Fruit fly (Drosophila melanogaster) whole organism, embryonic: ENCODE data around the gene CG31875.

Experiments
- Bteb2 ChIP-seq: fragments of 200-800 bp; sonication (Bioruptor generic); optimal IDR thresholded peaks from 2 replicates; lab custom pipeline; 2016; ENCODE audit warnings: missing biosample characterization, missing genetic modification characterization
- CG10543 ChIP-seq: fragments of 200-800 bp; sonication (Bioruptor generic); optimal IDR thresholded peaks from 3 replicates; lab custom pipeline; 2017; ENCODE audit warnings: missing biosample characterization, mild to moderate bottlenecking, missing genetic modification characterization, moderate library complexity
- CG10959 ChIP-seq: fragments of 200-800 bp; sonication (Bioruptor generic); IDR thresholded peaks from 2 replicates; pipeline ENCODE4 v1.3.6; 2022; ENCODE audit warnings: missing biosample characterization, missing genetic modification characterization
- CG15011 ChIP-seq: fragments of 200-800 bp; sonication (Bioruptor generic); optimal IDR thresholded peaks from 3 replicates; lab custom pipeline; 2018; ENCODE audit warnings: missing biosample characterization, mild to moderate bottlenecking, missing genetic modification characterization
- CG17802 ChIP-seq: fragments of 200-800 bp; sonication (Bioruptor generic); optimal IDR thresholded peaks from 2 replicates; lab custom pipeline; 2018; ENCODE audit warnings: missing biosample characterization, mild to moderate bottlenecking, missing genetic modification characterization, moderate library complexity
- CG18476 ChIP-seq: fragments of 200-800 bp; sonication (Bioruptor generic); optimal IDR thresholded peaks from 2 replicates; lab custom pipeline; 2016; ENCODE audit warnings: missing biosample characterization, mild to moderate bottlenecking, missing genetic modification characterization
- CG30403 ChIP-seq: fragments of 200-800 bp; sonication (Bioruptor generic); optimal IDR thresholded peaks from 3 replicates; lab custom pipeline; 2016; ENCODE audit warnings: missing biosample characterization, missing genetic modification characterization
- CG33213 ChIP-seq: fragments of 200-800 bp; sonication (Bioruptor generic); optimal IDR thresholded peaks from 3 replicates; lab custom pipeline; 2016; ENCODE audit warnings: missing biosample characterization, missing genetic modification characterization
- CG4820 ChIP-seq: fragments of 200-800 bp; sonication (Bioruptor generic); optimal IDR thresholded peaks from 3 replicates; lab custom pipeline; 2016; ENCODE audit warnings: missing biosample characterization, missing genetic modification characterization
- CG5180 ChIP-seq: fragments of 200-800 bp; sonication (Bioruptor generic); optimal IDR thresholded peaks from 3 replicates; lab custom pipeline; 2017; ENCODE audit warnings: missing biosample characterization, missing genetic modification characterization, mild to moderate bottlenecking, moderate library complexity, missing genetic modification reagents
- CG6254 ChIP-seq: fragments of 200-800 bp; sonication (Bioruptor generic); optimal IDR thresholded peaks from 3 replicates; lab custom pipeline; 2017; ENCODE audit warnings: mild to moderate bottlenecking, missing biosample characterization, missing genetic modification reagents, missing genetic modification characterization
- CG8089 ChIP-seq: fragments of 200-800 bp; sonication (Bioruptor generic); optimal IDR thresholded peaks from 3 replicates; lab custom pipeline; 2016; ENCODE audit warnings: missing biosample characterization, missing genetic modification characterization
- CTCF ChIP-seq: fragments of 200-800 bp; sonication (Bioruptor generic); optimal IDR thresholded peaks from 2 replicates; lab custom pipeline; 2017; ENCODE audit warnings: missing biosample characterization, mild to moderate bottlenecking, missing genetic modification characterization, moderate library complexity
- Gsc ChIP-seq: fragments of 200-800 bp; sonication (Bioruptor generic); IDR thresholded peaks from 2 replicates; pipeline ENCODE4 v1.3.6; 2022; ENCODE audit warnings: missing biosample characterization, missing genetic modification characterization
- HmgD ChIP-seq: fragments of 200-800 bp; sonication (Bioruptor generic); optimal IDR thresholded peaks from 3 replicates; lab custom pipeline; 2016; ENCODE audit warnings: missing biosample characterization, missing genetic modification characterization
- Hr78 ChIP-seq, 2 experiments: fragments of 200-800 bp in 1 of 2; fragments of >200 bp in 1 of 2; sonication (Bioruptor generic) in 1 of 2; optimal IDR thresholded peaks; 2 replicates each; lab custom pipeline; 2017 to 2019; ENCODE audit warnings: missing biosample characterization in 2 of 2, missing genetic modification characterization in 2 of 2, mild to moderate bottlenecking in 1 of 2, moderate library complexity in 1 of 2
- Opbp ChIP-seq: fragments of 200-800 bp; sonication (Bioruptor generic); IDR thresholded peaks from 3 replicates; pipeline ENCODE4 v1.3.6; 2022; ENCODE audit warnings: missing biosample characterization, missing genetic modification characterization; ENCODE audit not compliant: partially characterized antibody
- Pdp1 ChIP-seq, 2 experiments: fragments of 200-800 bp; sonication (Bioruptor generic); optimal IDR thresholded peaks; 3 replicates each; lab custom pipeline; 2016; ENCODE audit warnings: missing biosample characterization in 2 of 2, missing genetic modification characterization in 2 of 2, mild to moderate bottlenecking in 1 of 2, moderate library complexity in 1 of 2
- Ptx1 ChIP-seq: fragments of 200-800 bp; sonication (Bioruptor generic); IDR thresholded peaks from 2 replicates; pipeline ENCODE4 v1.3.6; 2022; ENCODE audit warnings: missing biosample characterization, missing genetic modification characterization
- bigmax ChIP-seq: fragments of 200-800 bp; sonication (Bioruptor generic); optimal IDR thresholded peaks from 2 replicates; lab custom pipeline; 2018; ENCODE audit warnings: missing biosample characterization, mild to moderate bottlenecking, missing genetic modification characterization
- bsh ChIP-seq, 2 experiments: fragments of 200-800 bp; sonication (Bioruptor generic); optimal IDR thresholded peaks; 2 replicates each; lab custom pipeline; 2017 to 2018; ENCODE audit warnings: mild to moderate bottlenecking in 2 of 2, missing biosample characterization in 2 of 2, missing genetic modification characterization in 2 of 2, moderate library complexity in 1 of 2
- chinmo ChIP-seq: fragments of 200-800 bp; sonication (Bioruptor generic); IDR thresholded peaks from 4 replicates; pipeline ENCODE4 v1.3.6; 2022; ENCODE audit warnings: missing biosample characterization, missing genetic modification characterization; ENCODE audit not compliant: partially characterized antibody
- dan ChIP-seq: fragments of 200-800 bp; sonication (Bioruptor generic); IDR thresholded peaks from 2 replicates; pipeline ENCODE4 v1.3.6; 2022; ENCODE audit warnings: missing biosample characterization, missing genetic modification characterization
- danr ChIP-seq: fragments of 200-800 bp; sonication (Bioruptor generic); IDR thresholded peaks from 2 replicates; pipeline ENCODE4 v1.3.6; 2022; ENCODE audit warnings: missing biosample characterization, missing genetic modification characterization
- dm ChIP-seq: fragments of 200-800 bp; sonication (Bioruptor generic); optimal IDR thresholded peaks from 3 replicates; lab custom pipeline; 2016; ENCODE audit warnings: missing biosample characterization, missing genetic modification characterization
- dmrt99B ChIP-seq: fragments of 200-800 bp; sonication (Bioruptor generic); optimal IDR thresholded peaks from 2 replicates; lab custom pipeline; 2018; ENCODE audit warnings: missing biosample characterization, mild to moderate bottlenecking, missing genetic modification characterization, moderate library complexity
- dpn ChIP-seq, 2 experiments: fragments of 200-800 bp; sonication (Bioruptor generic); optimal IDR thresholded peaks; 3 replicates each; lab custom pipeline; 2016; ENCODE audit warnings: missing biosample characterization in 2 of 2, missing genetic modification characterization in 2 of 2
- emc ChIP-seq: fragments of 200-800 bp; sonication (Bioruptor generic); optimal IDR thresholded peaks from 2 replicates; lab custom pipeline; 2016; ENCODE audit warnings: missing biosample characterization, missing genetic modification characterization
- eve ChIP-seq, 2 experiments: fragments of >200 bp; optimal IDR thresholded peaks; 2 replicates each; lab custom pipeline; 2017; ENCODE audit warnings: missing biosample characterization in 2 of 2, missing genetic modification characterization in 2 of 2
- fd102C ChIP-seq: fragments of 200-800 bp; sonication (Bioruptor generic); optimal IDR thresholded peaks from 2 replicates; lab custom pipeline; 2018; ENCODE audit warnings: missing biosample characterization, mild to moderate bottlenecking, missing genetic modification characterization, moderate library complexity
- hb ChIP-seq: fragments of 200-800 bp; sonication (Bioruptor generic); IDR thresholded peaks from 3 replicates; pipeline ENCODE4 v1.3.6; 2022; ENCODE audit warnings: missing biosample characterization, missing genetic modification characterization; ENCODE audit not compliant: partially characterized antibody
- insv ChIP-seq, 2 experiments: fragments of 200-800 bp; sonication (Bioruptor generic); optimal IDR thresholded peaks; 3 replicates each; lab custom pipeline; 2016 to 2018; ENCODE audit warnings: missing biosample characterization in 2 of 2, missing genetic modification characterization in 2 of 2
- inv ChIP-seq: fragments of 200-800 bp; sonication (Bioruptor generic); IDR thresholded peaks from 2 replicates; pipeline ENCODE4 v1.3.6; 2022; ENCODE audit warnings: missing biosample characterization, missing genetic modification characterization; ENCODE audit not compliant: partially characterized antibody
- knrl ChIP-seq: fragments of 200-800 bp; sonication (Bioruptor generic); IDR thresholded peaks from 3 replicates; pipeline ENCODE4 v1.3.6; 2022; ENCODE audit warnings: missing biosample characterization, missing genetic modification characterization; ENCODE audit not compliant: partially characterized antibody
- lilli ChIP-seq: fragments of 200-800 bp; sonication (Bioruptor generic); optimal IDR thresholded peaks from 3 replicates; lab custom pipeline; 2016; ENCODE audit warnings: missing biosample characterization, missing genetic modification characterization
- lola ChIP-seq, 3 experiments: fragments of >200 bp in 2 of 3; fragments of 200-800 bp in 1 of 3; sonication (Bioruptor generic) in 1 of 3; optimal IDR thresholded peaks; 2 replicates each; lab custom pipeline; 2017 to 2019; ENCODE audit warnings: missing biosample characterization in 3 of 3, missing genetic modification characterization in 3 of 3, mild to moderate bottlenecking in 1 of 3, moderate library complexity in 1 of 3
- lov ChIP-seq, 2 experiments: fragments of 200-800 bp in 1 of 2; fragments of >200 bp in 1 of 2; sonication (Bioruptor generic) in 1 of 2; IDR thresholded peaks in 1 of 2; optimal IDR thresholded peaks in 1 of 2; 2 replicates in 1 of 2; 3 replicates in 1 of 2; pipeline versions ENCODE4 v1.3.6 to Lab custom; 2017 to 2022; ENCODE audit warnings: missing biosample characterization in 1 of 2, missing genetic modification characterization in 1 of 2
- ranshi ChIP-seq: fragments of 200-800 bp; sonication (Bioruptor generic); IDR thresholded peaks from 2 replicates; pipeline ENCODE4 v1.3.6; 2022; ENCODE audit warnings: missing biosample characterization, missing genetic modification characterization
- sc ChIP-seq, 3 experiments: fragments of >200 bp in 2 of 3; fragments of 200-800 bp in 1 of 3; sonication (Bioruptor generic) in 1 of 3; optimal IDR thresholded peaks; 2 replicates in 2 of 3; 3 replicates in 1 of 3; lab custom pipeline; 2017; ENCODE audit warnings: mild to moderate bottlenecking in 1 of 3, missing biosample characterization in 1 of 3, missing genetic modification characterization in 1 of 3, missing genetic modification reagents in 1 of 3
- slou ChIP-seq: fragments of 200-800 bp; sonication (Bioruptor generic); optimal IDR thresholded peaks from 3 replicates; lab custom pipeline; 2016; ENCODE audit warnings: missing biosample characterization, missing genetic modification characterization
- so ChIP-seq: fragments of 200-800 bp; sonication (Bioruptor generic); IDR thresholded peaks from 3 replicates; pipeline ENCODE4 v1.3.6; 2022; ENCODE audit warnings: missing biosample characterization, missing genetic modification characterization
- sqz ChIP-seq: fragments of 200-800 bp; sonication (Bioruptor generic); optimal IDR thresholded peaks from 3 replicates; lab custom pipeline; 2018; ENCODE audit warnings: missing biosample characterization, mild to moderate bottlenecking, missing genetic modification characterization
- stwl ChIP-seq: fragments of 200-800 bp; sonication (Bioruptor generic); optimal IDR thresholded peaks from 3 replicates; lab custom pipeline; 2018; ENCODE audit warnings: missing biosample characterization, mild to moderate bottlenecking, missing genetic modification characterization, moderate library complexity
- tin ChIP-seq: fragments of 200-800 bp; sonication (Bioruptor generic); optimal IDR thresholded peaks from 3 replicates; lab custom pipeline; 2016; ENCODE audit warnings: missing biosample characterization, missing genetic modification characterization
- twi ChIP-seq: fragments of 200-800 bp; optimal IDR thresholded peaks from 2 replicates; lab custom pipeline; 2019; ENCODE audit warnings: missing biosample characterization, mild to moderate bottlenecking, missing genetic modification characterization, moderate library complexity
- z ChIP-seq: fragments of 200-800 bp; sonication (Bioruptor generic); IDR thresholded peaks from 3 replicates; pipeline ENCODE4 v1.3.6; 2022; ENCODE audit warnings: missing biosample characterization, missing genetic modification characterization

Gene CG31875

DNA sequence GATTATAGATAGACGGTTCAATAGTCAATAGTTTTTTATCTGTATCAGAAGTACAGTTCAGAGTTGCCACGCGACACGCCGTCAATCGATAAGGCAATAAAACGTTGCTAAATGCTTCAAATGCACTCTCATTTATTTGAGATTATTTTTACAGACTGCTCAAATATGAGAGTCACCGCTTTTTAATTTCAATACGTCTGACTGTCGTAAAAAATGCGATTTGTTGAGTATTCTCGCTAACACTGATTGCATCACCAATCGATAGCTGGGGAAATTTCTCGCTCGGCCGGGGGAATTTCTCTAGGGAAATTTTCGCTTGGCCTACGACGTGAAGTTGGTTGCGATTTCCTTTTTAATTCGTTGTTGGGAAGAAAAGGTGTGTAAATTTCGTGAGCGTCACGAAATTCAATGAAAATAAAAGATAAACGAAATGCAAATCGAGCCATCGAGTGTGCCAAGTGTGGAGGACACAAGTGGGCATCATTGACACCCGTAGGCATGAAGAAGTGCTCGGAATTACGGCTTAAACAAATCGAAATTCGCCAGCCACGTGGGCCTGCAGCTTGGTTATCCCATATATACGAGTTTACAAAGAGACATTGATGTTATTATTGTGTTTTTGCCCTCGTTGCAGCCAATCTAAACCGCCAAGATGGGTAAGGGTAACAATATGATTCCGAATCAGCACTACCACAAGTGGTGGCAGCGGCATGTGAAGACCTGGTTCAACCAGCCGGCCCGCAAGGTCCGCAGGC lies 35.4 kb downstream of the CG31875 start, which contains the start of the genes Dref and RpL13 (continued):
- TF ChIP-seq CG8089 (GFP tag; lab: Kevin White, UChicago) (peak; percentile 73), lov (optimal IDR thresholded peaks at IDR 0.05; lab: Kevin White, UChicago) (no peak), lov (GFP tag; IDR thresholded peaks at IDR 0.05; lab: Robert Waterston, UW) (peak; percentile 96), chinmo (GFP tag; lab: Robert Waterston, UW) (0 out of 4 replicates have a peak, but pooled peaks have one; percentile 22), stwl (tag; lab: Kevin White, UChicago) (peak; percentile 76), Hr78 (GFP tag; optimal IDR thresholded peaks at IDR 0.05; lab: Kevin White, UChicago) (peak in 1 of 2 experiments; percentile 47), CG6254 (GFP tag; lab: Kevin White, UChicago) (peak; percentile 79), sqz (GFP tag; lab: Kevin White, UChicago) (peak; percentile 96), CG30403 (GFP tag; lab: Kevin White, UChicago) (peak; percentile 80), CG10959 (GFP tag; lab: Robert Waterston, UW) (peak; percentile 51; the same call in 1 of the 2 replicates), inv (GFP tag; lab: Robert Waterston, UW) (peak; percentile 76), ranshi (GFP tag; lab: Robert Waterston, UW) (peak; percentile 70; the same call in 1 of the 2 replicates), z (GFP tag; lab: Robert Waterston, UW) (peak; percentile 51; the same call in 1 of the 3 replicates), dm (GFP tag; lab: Kevin White, UChicago) (peak; percentile 96), Gsc (GFP tag; lab: Robert Waterston, UW) (no peak), bigmax (GFP tag; lab: Kevin White, UChicago) (peak; percentile 83), hb (GFP tag; lab: Robert Waterston, UW) (peak; percentile 76; the same call in 2 of the 3 replicates), CG18476 (GFP tag; lab: Kevin White, UChicago) (peak; percentile 68), insv (GFP tag; optimal IDR thresholded peaks at IDR 0.05; lab: Kevin White, UChicago) (peak in 1 of 2 experiments; percentile 79), fd102C (GFP tag; lab: Kevin White, UChicago) (peak; percentile 85), lola (GFP tag; optimal IDR thresholded peaks at IDR 0.05; lab: Kevin White, UChicago) (peak in 1 of 3 experiments; percentile 61), CG10543 (GFP tag; lab: Kevin White, UChicago) (peak; percentile 98), knrl (GFP tag; lab: Robert Waterston, UW) (peak; percentile 81), emc (peak; percentile 79), eve (GFP tag; optimal IDR thresholded peaks at IDR 0.05; lab: Kevin White, UChicago) (no peak), Bteb2 (GFP tag; lab: Kevin White, UChicago) (peak; percentile 81), slou (peak; percentile 21), CG4820 (GFP tag; lab: Kevin White, UChicago) (peak; percentile 54), dmrt99B (tag; lab: Kevin White, UChicago) (peak; percentile 81), Opbp (GFP tag; lab: Robert Waterston, UW) (peak; percentile 99), tin (peak; percentile 69), so (GFP tag; lab: Robert Waterston, UW) (peak; percentile 89), bsh (GFP tag; optimal IDR thresholded peaks at IDR 0.05; lab: Kevin White, UChicago) (peak; percentile 57 to 79), CG17802 (tag; lab: Kevin White, UChicago) (peak; percentile 53), sc (optimal IDR thresholded peaks at IDR 0.05; lab: Kevin White, UChicago) (no peak), sc (GFP tag; optimal IDR thresholded peaks at IDR 0.05; lab: Kevin White, UChicago) (peak; percentile 74), danr (GFP tag; lab: Robert Waterston, UW) (no peak), HmgD (GFP tag; lab: Kevin White, UChicago) (peak; percentile 77), dan (GFP tag; lab: Robert Waterston, UW) (no peak), twi (tag; lab: Kevin White, UChicago) (peak; percentile 65), lilli (peak; percentile 87), Pdp1 (GFP tag; optimal IDR thresholded peaks at IDR 0.05; lab: Kevin White, UChicago) (peak; percentile 79 to 99), Ptx1 (GFP tag; lab: Robert Waterston, UW) (peak; percentile 69), dpn (GFP tag; optimal IDR thresholded peaks at IDR 0.05; lab: Kevin White, UChicago) (peak; percentile 64 to 88), CTCF (GFP tag; lab: Kevin White, UChicago) (peak; percentile 64), CG15011 (peak; percentile 90), CG33213 (peak; percentile 92), CG5180 (GFP tag; lab: Kevin White, UChicago) (peak; percentile 83)
